Worm (Caenorhabditis elegans) whole organism, young adult: ENCODE results near the gene ZK688.7.
A peak's percentile ranks its signal among the peaks of the same experiment; 100 is the strongest.

Source experiments
- B0261.1 ChIP-seq: sonication (generic microtip); optimal IDR thresholded peaks from 2 replicates; lab custom pipeline; 2016; ENCODE audit warnings: mild to moderate bottlenecking, missing genetic modification characterization, moderate library complexity, missing compliant biosample characterization
- F23B12.7 ChIP-seq: sonication (generic microtip); optimal IDR thresholded peaks from 2 replicates; lab custom pipeline; 2017; ENCODE audit warnings: missing genetic modification characterization, mild to moderate bottlenecking, missing compliant biosample characterization, antibody characterized with exemption, moderate library complexity; ENCODE audit not compliant: insufficient read depth
- F37B4.10 ChIP-seq: fragments of 200-800 bp; sonication (Bioruptor generic); IDR thresholded peaks from 2 replicates; pipeline ENCODE4 v1.3.6; 2022; ENCODE audit warnings: missing genetic modification characterization, missing compliant biosample characterization
- F49E8.2 ChIP-seq: sonication (generic microtip); optimal IDR thresholded peaks from 3 replicates; lab custom pipeline; 2017; ENCODE audit warnings: missing genetic modification characterization, mild to moderate bottlenecking, missing compliant biosample characterization, antibody characterized with exemption, moderate library complexity; ENCODE audit not compliant: insufficient read depth
- F52B5.7 ChIP-seq: sonication (generic microtip); optimal IDR thresholded peaks from 2 replicates; lab custom pipeline; 2016; ENCODE audit warnings: mild to moderate bottlenecking, missing genetic modification characterization, missing compliant biosample characterization
- T07F8.4 ChIP-seq: sonication (generic microtip); optimal IDR thresholded peaks from 2 replicates; lab custom pipeline; 2016; ENCODE audit warnings: mild to moderate bottlenecking, missing genetic modification characterization, moderate library complexity, missing compliant biosample characterization
- Y79H2A.3 ChIP-seq: fragments of 200-800 bp; sonication (Bioruptor generic); conservative IDR thresholded peaks from 2 replicates; pipeline ENCODE4 v1.3.6; 2022; ENCODE audit warnings: missing genetic modification reagents, missing genetic modification characterization, missing compliant biosample characterization
- ama-1 ChIP-seq, 3 experiments: fragments of 150-350 bp in 1 of 3; sonication (generic microtip) in 2 of 3; optimal IDR thresholded peaks; 2 replicates each; lab custom pipeline; 2014 to 2018; ENCODE audit warnings: missing biosample characterization in 2 of 3, missing genetic modification characterization in 2 of 3, missing genetic modification reagents in 2 of 3
- attf-3 ChIP-seq: fragments of 200-800 bp; sonication (Bioruptor generic); conservative IDR thresholded peaks from 2 replicates; pipeline ENCODE4 v1.3.6; 2022; ENCODE audit warnings: missing genetic modification reagents, missing genetic modification characterization, missing compliant biosample characterization
- attf-5 ChIP-seq: fragments of 200-800 bp; sonication (Bioruptor generic); optimal IDR thresholded peaks from 2 replicates; lab custom pipeline; 2018; ENCODE audit warnings: mild to moderate bottlenecking, missing genetic modification characterization, missing compliant biosample characterization
- bed-1 ChIP-seq: fragments of 200-800 bp; sonication (Bioruptor generic); IDR thresholded peaks from 2 replicates; pipeline ENCODE4 v1.3.6; 2022; ENCODE audit warnings: missing genetic modification reagents, missing genetic modification characterization, missing compliant biosample characterization
- cebp-1 ChIP-seq, 2 experiments: fragments of 200-800 bp in 1 of 2; sonication (Bioruptor generic) in 1 of 2; sonication (generic microtip) in 1 of 2; IDR thresholded peaks in 1 of 2; optimal IDR thresholded peaks in 1 of 2; 2 replicates each; pipeline versions ENCODE4 v1.3.6 to Lab custom; 2017 to 2022; ENCODE audit warnings: missing compliant biosample characterization in 2 of 2, missing genetic modification characterization in 2 of 2, mild to moderate bottlenecking in 1 of 2, missing genetic modification reagents in 1 of 2, moderate library complexity in 1 of 2
- ceh-100 ChIP-seq: fragments of 200-800 bp; sonication (Bioruptor generic); IDR thresholded peaks from 2 replicates; pipeline ENCODE4 v1.3.6; 2022; ENCODE audit warnings: missing genetic modification reagents, missing genetic modification characterization, missing compliant biosample characterization
- ceh-40 ChIP-seq: fragments of 200-800 bp; sonication (Bioruptor generic); IDR thresholded peaks from 2 replicates; pipeline ENCODE4 v1.3.6; 2022; ENCODE audit warnings: missing genetic modification characterization, missing compliant biosample characterization
- dox-1 ChIP-seq: fragments of 200-800 bp; sonication (Bioruptor generic); IDR thresholded peaks from 2 replicates; pipeline ENCODE4 v1.3.6; 2022; ENCODE audit warnings: missing genetic modification reagents, missing genetic modification characterization, missing compliant biosample characterization
- dpff-1 ChIP-seq: sonication (generic microtip); optimal IDR thresholded peaks from 2 replicates; lab custom pipeline; 2017; ENCODE audit warnings: mild to moderate bottlenecking, missing genetic modification characterization, missing compliant biosample characterization
- dpl-1 ChIP-seq: fragments of 150-350 bp; optimal IDR thresholded peaks from 2 replicates; lab custom pipeline; 2014; ENCODE audit warnings: missing biosample characterization, missing genetic modification reagents, missing genetic modification characterization
- efl-1 ChIP-seq: fragments of 150-350 bp; optimal IDR thresholded peaks from 2 replicates; lab custom pipeline; 2014; ENCODE audit warnings: missing biosample characterization, missing genetic modification reagents, missing genetic modification characterization
- egl-18 ChIP-seq: fragments of 200-800 bp; sonication (Bioruptor generic); IDR thresholded peaks from 2 replicates; pipeline ENCODE4 v1.3.6; 2022; ENCODE audit warnings: missing genetic modification reagents, missing genetic modification characterization, missing compliant biosample characterization
- egrh-3 ChIP-seq: fragments of 200-800 bp; sonication (Bioruptor generic); IDR thresholded peaks from 2 replicates; pipeline ENCODE4 v1.3.6; 2022; ENCODE audit warnings: missing genetic modification reagents, missing genetic modification characterization, missing compliant biosample characterization
- lin-35 ChIP-seq, 3 experiments: fragments of 150-350 bp in 2 of 3; sonication (generic microtip) in 1 of 3; optimal IDR thresholded peaks; 2 replicates each; lab custom pipeline; 2014 to 2018; ENCODE audit warnings: missing biosample characterization in 3 of 3, missing genetic modification characterization in 3 of 3, missing genetic modification reagents in 3 of 3
- lin-40 ChIP-seq: sonication (generic microtip); optimal IDR thresholded peaks from 2 replicates; lab custom pipeline; 2016; ENCODE audit warnings: missing genetic modification characterization, mild to moderate bottlenecking, missing compliant biosample characterization, missing genotype, missing genetic modification reagents
- lin-54 ChIP-seq: fragments of 200-800 bp; sonication (Bioruptor generic); optimal IDR thresholded peaks from 2 replicates; lab custom pipeline; 2018; ENCODE audit warnings: mild to moderate bottlenecking, missing genetic modification characterization, missing compliant biosample characterization
- lsl-1 ChIP-seq: fragments of 200-800 bp; sonication (Bioruptor generic); optimal IDR thresholded peaks from 2 replicates; lab custom pipeline; 2018; ENCODE audit warnings: mild to moderate bottlenecking, missing genetic modification characterization, moderate library complexity, missing compliant biosample characterization
- madf-10 ChIP-seq: sonication (generic microtip); optimal IDR thresholded peaks from 2 replicates; lab custom pipeline; 2016; ENCODE audit warnings: mild to moderate bottlenecking, missing genetic modification characterization, missing compliant biosample characterization
- mcd-1 ChIP-seq: fragments of 200-800 bp; sonication (Bioruptor generic); IDR thresholded peaks from 2 replicates; pipeline ENCODE4 v1.3.6; 2022; ENCODE audit warnings: missing genetic modification reagents, missing genetic modification characterization, missing compliant biosample characterization
- nhr-120 ChIP-seq: fragments of 200-800 bp; sonication (Bioruptor generic); IDR thresholded peaks from 2 replicates; pipeline ENCODE4 v1.3.6; 2022; ENCODE audit warnings: missing genetic modification characterization, missing compliant biosample characterization
- nhr-80 ChIP-seq: sonication (generic microtip); optimal IDR thresholded peaks from 2 replicates; lab custom pipeline; 2016; ENCODE audit warnings: missing genetic modification characterization, missing compliant biosample characterization
- rec-8 ChIP-seq, 2 experiments: sonication (generic microtip); optimal IDR thresholded peaks; 2 replicates each; lab custom pipeline; 2016; ENCODE audit warnings: mild to moderate bottlenecking in 2 of 2, missing genetic modification characterization in 2 of 2, missing genetic modification reagents in 2 of 2, missing genotype in 2 of 2, missing biosample characterization in 1 of 2, missing compliant biosample characterization in 1 of 2, moderate library complexity in 1 of 2
- repo-1 ChIP-seq: sonication (generic microtip); optimal IDR thresholded peaks from 2 replicates; lab custom pipeline; 2017; ENCODE audit warnings: mild to moderate bottlenecking, missing genetic modification characterization, missing compliant biosample characterization
- snpc-3.4 ChIP-seq: sonication (generic microtip); optimal IDR thresholded peaks from 2 replicates; lab custom pipeline; 2017; ENCODE audit warnings: missing genetic modification characterization, mild to moderate bottlenecking, missing compliant biosample characterization, antibody characterized with exemption, moderate library complexity, missing genotype, missing genetic modification reagents
- somi-1 ChIP-seq: fragments of 200-800 bp; sonication (Bioruptor generic); optimal IDR thresholded peaks from 2 replicates; lab custom pipeline; 2018; ENCODE audit warnings: mild to moderate bottlenecking, missing genetic modification characterization, missing compliant biosample characterization
- sptf-2 ChIP-seq: fragments of 200-800 bp; sonication (Bioruptor generic); optimal IDR thresholded peaks from 2 replicates; lab custom pipeline; 2018; ENCODE audit warnings: mild to moderate bottlenecking, missing genetic modification characterization, missing compliant biosample characterization
- tbp1 ChIP-seq: fragments of 200-800 bp; sonication (Bioruptor generic); optimal IDR thresholded peaks from 2 replicates; lab custom pipeline; 2018; ENCODE audit warnings: mild to moderate bottlenecking, missing genetic modification characterization, missing compliant biosample characterization
- unc-62 ChIP-seq: fragments of 150-350 bp; optimal IDR thresholded peaks from 2 replicates; lab custom pipeline; 2014; ENCODE audit warnings: missing biosample characterization, missing genetic modification reagents, missing genetic modification characterization
- zfh-2 ChIP-seq: fragments of 200-800 bp; sonication (Bioruptor generic); conservative IDR thresholded peaks from 2 replicates; pipeline ENCODE4 v1.3.6; 2022; ENCODE audit warnings: missing genetic modification reagents, missing genetic modification characterization, missing compliant biosample characterization
- zim-3 ChIP-seq: sonication (generic microtip); optimal IDR thresholded peaks from 2 replicates; lab custom pipeline; 2017; ENCODE audit warnings: mild to moderate bottlenecking, missing genetic modification characterization, moderate library complexity, missing compliant biosample characterization

Gene ZK688.7

ce11 chrIII:7946968-7947491 is 35.6 kb upstream of the ZK688.7 start, which contains the start of gene gsto-1:
TSS of gene gsto-1 (minus strand) at chrIII:7947018.
- TF ChIP-seq dpff-1 (no peak), nhr-80 (peak; percentile 19)
- TF ChIP-seq, all 124 proteins: peak for 1

ce11 chrIII:7941417-7941816 is 30.0 kb upstream of the ZK688.7 start, which contains the start of gene kle-2:
TSS of gene kle-2 (plus strand) at chrIII:7941717.
- TF ChIP-seq ceh-40 (GFP tag; lab: Robert Waterston, UW) (no peak), zim-3 (tag; lab: Kevin White, UChicago) (no peak), rec-8 (tag; optimal IDR thresholded peaks at IDR 0.05; lab: Kevin White, UChicago) (no peak), somi-1 (no peak), ama-1 (optimal IDR thresholded peaks at IDR 0.05; lab: Kevin White, UChicago) (no peak), ama-1 (GFP tag; optimal IDR thresholded peaks at IDR 0.05; lab: Kevin White, UChicago) (no peak), lin-54 (GFP tag; lab: Kevin White, UChicago) (no peak), ceh-100 (no peak), cebp-1 (GFP tag; IDR thresholded peaks at IDR 0.05; lab: Robert Waterston, UW) (no peak), cebp-1 (tag; optimal IDR thresholded peaks at IDR 0.05; lab: Kevin White, UChicago) (no peak), F52B5.7 (no peak), zfh-2 (GFP tag; lab: Robert Waterston, UW) (no peak), F49E8.2 (no peak), sptf-2 (GFP tag; lab: Kevin White, UChicago) (no peak), unc-62 (GFP tag; lab: Kevin White, UChicago) (no peak), egl-18 (GFP tag; lab: Robert Waterston, UW) (no peak), F37B4.10 (GFP tag; lab: Robert Waterston, UW) (no peak), repo-1 (tag; lab: Kevin White, UChicago) (no peak)

- TF ChIP-seq tbp1 (no peak), attf-3 (GFP tag; lab: Robert Waterston, UW) (peak; percentile 99), dpl-1 (peak; percentile 65), lsl-1 (GFP tag; lab: Kevin White, UChicago) (peak; percentile 5), mcd-1 (GFP tag; lab: Robert Waterston, UW) (peak; percentile 58), dox-1 (GFP tag; lab: Robert Waterston, UW) (no peak), F23B12.7 (peak; percentile 12), attf-5 (GFP tag; lab: Kevin White, UChicago) (peak; percentile 74), lin-35 (GFP tag; optimal IDR thresholded peaks at IDR 0.05; lab: Kevin White, UChicago) (peak in 1 of 3 experiments; percentile 90), bed-1 (GFP tag; lab: Robert Waterston, UW) (no peak), cebp-1 (GFP tag; IDR thresholded peaks at IDR 0.05; lab: Robert Waterston, UW) (no peak), cebp-1 (tag; optimal IDR thresholded peaks at IDR 0.05; lab: Kevin White, UChicago) (no peak), lin-40 (tag; lab: Kevin White, UChicago) (no peak), T07F8.4 (tag; lab: Kevin White, UChicago) (no peak), snpc-3.4 (no peak), lin-54 (GFP tag; lab: Kevin White, UChicago) (peak; percentile 94), efl-1 (GFP tag; lab: Kevin White, UChicago) (peak; percentile 78)
- TF ChIP-seq, all 124 proteins: peak for 9
Measured at ce11 chrIII:7940819-7941218, 29.4 kb upstream of the ZK688.7 start, which contains the start of gene C29E4.12. TSS of gene C29E4.12 (plus strand) at chrIII:7941151.

DNA sequence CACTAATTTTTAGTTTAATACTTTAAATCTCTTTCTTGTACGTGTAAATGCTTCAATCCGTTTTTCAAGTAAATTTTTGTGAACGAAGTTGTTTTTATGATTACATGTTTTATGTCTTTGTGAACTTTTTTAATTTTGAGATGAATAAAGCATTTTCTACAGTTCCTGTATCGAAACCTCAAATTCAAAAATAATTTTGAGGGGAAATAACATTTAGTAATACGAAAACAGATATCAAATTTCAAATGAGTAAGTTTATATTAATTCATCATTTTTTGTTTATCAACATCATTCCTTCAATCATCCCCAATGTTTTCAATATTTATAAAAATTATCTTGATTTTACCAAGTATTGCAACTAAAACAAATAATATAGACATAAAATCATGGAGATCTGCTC is 26.1 kb upstream of the ZK688.7 start, which contains the start of gene C29E4.10:
C29E4.10 (plus strand) TSS at position 301 of the 400 bp plus-strand sequence.
- TF ChIP-seq madf-10 (no peak), egrh-3 (GFP tag; lab: Robert Waterston, UW) (no peak), B0261.1 (tag; lab: Kevin White, UChicago) (no peak), Y79H2A.3 (GFP tag; lab: Robert Waterston, UW) (no peak), nhr-120 (no peak)
- TF ChIP-seq, all 124 proteins: peak for 0
